Fruit fly (Drosophila melanogaster) whole organism, pupa: ENCODE data around the gene BCAS2.

ENCODE experiments used
- CG10348 ChIP-seq: fragments of 200-800 bp; sonication (Bioruptor generic); IDR thresholded peaks from 2 replicates; pipeline ENCODE4 v1.3.6; 2022; ENCODE audit warnings: missing biosample characterization, missing genetic modification characterization
- CG15710 ChIP-seq: fragments of 200-800 bp; sonication (Bioruptor generic); optimal IDR thresholded peaks from 2 replicates; lab custom pipeline; 2018; ENCODE audit warnings: missing biosample characterization, mild to moderate bottlenecking, missing genetic modification characterization, moderate library complexity
- CG17806 ChIP-seq: fragments of 200-800 bp; sonication (Bioruptor generic); optimal IDR thresholded peaks from 2 replicates; lab custom pipeline; 2018; ENCODE audit warnings: missing biosample characterization, mild to moderate bottlenecking, missing genetic modification characterization, moderate library complexity
- CG32121 ChIP-seq: fragments of 200-800 bp; sonication (Bioruptor generic); IDR thresholded peaks from 2 replicates; pipeline ENCODE4 v1.3.6; 2022; ENCODE audit warnings: missing biosample characterization, missing genetic modification characterization
- CG34367 ChIP-seq: fragments of 200-800 bp; sonication (Bioruptor generic); optimal IDR thresholded peaks from 2 replicates; lab custom pipeline; 2018; ENCODE audit warnings: missing biosample characterization, mild to moderate bottlenecking, missing genetic modification characterization
- CG4496 ChIP-seq: fragments of 200-800 bp; sonication (Bioruptor generic); IDR thresholded peaks from 3 replicates; pipeline ENCODE4 v1.3.6; 2022; ENCODE audit warnings: missing biosample characterization, missing genetic modification characterization
- CG8159 ChIP-seq: fragments of 200-800 bp; sonication (Bioruptor generic); optimal IDR thresholded peaks from 3 replicates; lab custom pipeline; 2018; ENCODE audit warnings: missing biosample characterization, mild to moderate bottlenecking, missing genetic modification characterization, moderate library complexity
- CG9948 ChIP-seq: fragments of 200-800 bp; sonication (Bioruptor generic); optimal IDR thresholded peaks from 2 replicates; lab custom pipeline; 2018; ENCODE audit warnings: missing biosample characterization, mild to moderate bottlenecking, missing genetic modification characterization, moderate library complexity
- D1 ChIP-seq: fragments of 200-800 bp; sonication (Bioruptor generic); optimal IDR thresholded peaks from 2 replicates; lab custom pipeline; 2018; ENCODE audit warnings: missing biosample characterization, mild to moderate bottlenecking, missing genetic modification characterization, moderate library complexity
- EcR ChIP-seq: fragments of 200-800 bp; sonication (Bioruptor generic); optimal IDR thresholded peaks from 3 replicates; lab custom pipeline; 2019; ENCODE audit warnings: missing biosample characterization, missing genetic modification characterization, mild to moderate bottlenecking, moderate library complexity, missing genetic modification reagents
- Pif1A ChIP-seq: fragments of 200-800 bp; sonication (Bioruptor generic); optimal IDR thresholded peaks from 3 replicates; lab custom pipeline; 2016; ENCODE audit warnings: missing biosample characterization, missing genetic modification characterization
- Snoo ChIP-seq: fragments of 200-800 bp; sonication (Bioruptor generic); optimal IDR thresholded peaks from 3 replicates; lab custom pipeline; 2017; ENCODE audit warnings: missing biosample characterization, mild to moderate bottlenecking, missing genetic modification characterization, inconsistent platforms
- gl ChIP-seq: fragments of 200-800 bp; sonication (Bioruptor generic); optimal IDR thresholded peaks from 2 replicates; lab custom pipeline; 2018; ENCODE audit warnings: missing biosample characterization, mild to moderate bottlenecking, missing genetic modification characterization

- TF ChIP-seq CG17806 (tag; lab: Kevin White, UChicago) (no peak), CG34367 (tag; lab: Kevin White, UChicago) (no peak), EcR (peak; percentile 58), Pif1A (GFP tag; lab: Kevin White, UChicago) (no peak), D1 (tag; lab: Kevin White, UChicago) (no peak), CG10348 (no peak), CG9948 (tag; lab: Kevin White, UChicago) (no peak), Snoo (tag; lab: Kevin White, UChicago) (no peak), CG8159 (tag; lab: Kevin White, UChicago) (no peak), CG32121 (GFP tag; lab: Robert Waterston, UW) (no peak), gl (peak; percentile 17), CG15710 (tag; lab: Kevin White, UChicago) (no peak), CG4496 (0 out of 3 replicates have a peak, but pooled peaks have one; percentile 18)
Measured at dm6 chr3R:27928984-27929924, 7.1 kb upstream of the BCAS2 start.
